Fruit fly (Drosophila melanogaster): ENCODE data around the gene Saf6.

Gene Saf6

dm6 chr2L:855052-855547 is 39.4 kb upstream of the Saf6 start, which contains the start of gene CG13949:
Gene CG13949, plus strand, starts transcription at chr2L:855337.
- TF ChIP-seq ssp (GFP tag; IDR thresholded peaks at IDR 0.05) (peak; percentile 47), Hr39 (optimal IDR thresholded peaks at IDR 0.05) (no peak), danr (GFP tag; IDR thresholded peaks at IDR 0.05) (no peak), CG11093 (GFP tag; IDR thresholded peaks at IDR 0.05) (no peak), CG31388 (GFP tag; optimal IDR thresholded peaks at IDR 0.05) (peak; percentile 28), CG12659 (GFP tag; optimal IDR thresholded peaks at IDR 0.05) (peak; percentile 74), tin (GFP tag; optimal IDR thresholded peaks at IDR 0.05) (peak; percentile 47), mirr (GFP tag; optimal IDR thresholded peaks at IDR 0.05) (peak; percentile 90), mam (GFP tag; optimal IDR thresholded peaks at IDR 0.05) (peak; percentile 65), yki (optimal IDR thresholded peaks at IDR 0.05) (no peak), bbx (GFP tag; IDR thresholded peaks at IDR 0.05; ENCODE audit: partially characterized antibody) (peak; percentile 64; the same call in 1 of the 2 replicates), CG10654 (GFP tag; optimal IDR thresholded peaks at IDR 0.05) (peak; percentile 26), CG2116 (GFP tag; optimal IDR thresholded peaks at IDR 0.05) (peak; percentile 54), dpn (GFP tag; optimal IDR thresholded peaks at IDR 0.05) (peak; percentile 48 to 67), kni (GFP tag; optimal IDR thresholded peaks at IDR 0.05) (no peak), Hey (tag; optimal IDR thresholded peaks at IDR 0.05) (no peak), CG33557 (GFP tag; optimal IDR thresholded peaks at IDR 0.05) (no peak), Eip74EF (GFP tag; optimal IDR thresholded peaks at IDR 0.05) (peak in 1 of 2 experiments; percentile 27), CG5245 (GFP tag; optimal IDR thresholded peaks at IDR 0.05) (no peak), z (GFP tag; IDR thresholded peaks at IDR 0.05) (peak; percentile 60; the same call in 1 of the 3 replicates), unpg (GFP tag; optimal IDR thresholded peaks at IDR 0.05) (peak; percentile 70), hkb (optimal IDR thresholded peaks at IDR 0.05) (peak; percentile 63), hkb (GFP tag; IDR thresholded peaks at IDR 0.05) (peak; percentile 85), p53 (GFP tag; optimal IDR thresholded peaks at IDR 0.05) (peak; percentile 14), dm (GFP tag; optimal IDR thresholded peaks at IDR 0.05) (peak; percentile 25), CG17829 (tag; optimal IDR thresholded peaks at IDR 0.05) (peak; percentile 66), phol (tag; optimal IDR thresholded peaks at IDR 0.05) (peak; percentile 66), Stat92E (GFP tag; optimal IDR thresholded peaks at IDR 0.05) (no peak), Trl (optimal IDR thresholded peaks at IDR 0.05) (no peak), Trl (GFP tag; optimal IDR thresholded peaks at IDR 0.05) (peak; percentile 60), CG12236 (GFP tag; optimal IDR thresholded peaks at IDR 0.05) (no peak), mld (GFP tag; IDR thresholded peaks at IDR 0.05; ENCODE audit: partially characterized antibody) (no peak), BEAF-32 (GFP tag; optimal IDR thresholded peaks at IDR 0.05) (peak; percentile 65), al (GFP tag; IDR thresholded peaks at IDR 0.05) (peak; percentile 67), Oli (tag; optimal IDR thresholded peaks at IDR 0.05) (peak; percentile 15), seq (GFP tag; IDR thresholded peaks at IDR 0.05) (peak; percentile 47; the same call in 1 of the 2 replicates), CG34376 (GFP tag; optimal IDR thresholded peaks at IDR 0.05) (peak; percentile 64), dmrt99B (tag; optimal IDR thresholded peaks at IDR 0.05) (peak; percentile 46), CG10462 (GFP tag; optimal IDR thresholded peaks at IDR 0.05) (peak; percentile 87), CG1233 (GFP tag; optimal IDR thresholded peaks at IDR 0.05) (peak; percentile 46), schlank (tag; optimal IDR thresholded peaks at IDR 0.05) (no peak), Ptx1 (GFP tag; IDR thresholded peaks at IDR 0.05) (peak; percentile 82), Camta (GFP tag; optimal IDR thresholded peaks at IDR 0.05) (peak; percentile 4), D19B (GFP tag; optimal IDR thresholded peaks at IDR 0.05) (no peak), CG9817 (tag; optimal IDR thresholded peaks at IDR 0.05) (peak; percentile 55), amos (GFP tag; IDR thresholded peaks at IDR 0.05; ENCODE audit: partially characterized antibody) (peak; percentile 56), ranshi (GFP tag; IDR thresholded peaks at IDR 0.05) (peak; percentile 78), CG13775 (GFP tag; optimal IDR thresholded peaks at IDR 0.05) (peak; percentile 36), Lpt (GFP tag; optimal IDR thresholded peaks at IDR 0.05) (no peak), HLH3B (GFP tag; IDR thresholded peaks at IDR 0.05) (peak; percentile 64), Nf-YA (GFP tag; IDR thresholded peaks at IDR 0.05) (peak; percentile 37)
